Worm (Caenorhabditis elegans) whole organism, young adult: Measurements from ENCODE around the gene iglr-1.

Experiments
- B0019.2 ChIP-seq: fragments of 200-800 bp; sonication (Bioruptor generic); conservative IDR thresholded peaks from 2 replicates; pipeline ENCODE4 v1.3.6; 2022; ENCODE audit warnings: missing genetic modification reagents, missing genetic modification characterization, missing compliant biosample characterization
- B0336.3 ChIP-seq: fragments of 200-800 bp; sonication (Bioruptor generic); IDR thresholded peaks from 2 replicates; pipeline ENCODE4 v1.3.6; 2022; ENCODE audit warnings: missing genetic modification characterization, missing compliant biosample characterization
- F23B12.7 ChIP-seq: sonication (generic microtip); optimal IDR thresholded peaks from 2 replicates; lab custom pipeline; 2017; ENCODE audit warnings: missing genetic modification characterization, mild to moderate bottlenecking, missing compliant biosample characterization, antibody characterized with exemption, moderate library complexity; ENCODE audit not compliant: insufficient read depth
- F33H1.4 ChIP-seq: fragments of 200-800 bp; sonication (Bioruptor generic); IDR thresholded peaks from 2 replicates; pipeline ENCODE4 v1.3.6; 2022; ENCODE audit warnings: missing genetic modification reagents, missing genetic modification characterization, missing compliant biosample characterization
- F52B5.7 ChIP-seq: sonication (generic microtip); optimal IDR thresholded peaks from 2 replicates; lab custom pipeline; 2016; ENCODE audit warnings: mild to moderate bottlenecking, missing genetic modification characterization, missing compliant biosample characterization
- K11D2.4 ChIP-seq: fragments of 200-800 bp; sonication (Bioruptor generic); IDR thresholded peaks from 2 replicates; pipeline ENCODE4 v1.3.6; 2022; ENCODE audit warnings: missing genetic modification reagents, missing genetic modification characterization, missing compliant biosample characterization
- T26A5.8 ChIP-seq: sonication (generic microtip); optimal IDR thresholded peaks from 2 replicates; lab custom pipeline; 2016; ENCODE audit warnings: missing genetic modification characterization, missing compliant biosample characterization
- Y56A3A.18 ChIP-seq: fragments of 200-800 bp; sonication (Bioruptor generic); IDR thresholded peaks from 2 replicates; pipeline ENCODE4 v1.3.6; 2022; ENCODE audit warnings: missing genetic modification reagents, missing genetic modification characterization, missing compliant biosample characterization
- Y67H2A.10 ChIP-seq: fragments of 200-800 bp; sonication (Bioruptor generic); conservative IDR thresholded peaks from 2 replicates; pipeline ENCODE4 v1.3.6; 2022; ENCODE audit warnings: missing genetic modification reagents, missing genetic modification characterization, missing compliant biosample characterization
- akir-1 ChIP-seq: fragments of 200-800 bp; sonication (Bioruptor generic); optimal IDR thresholded peaks from 2 replicates; lab custom pipeline; 2018; ENCODE audit warnings: mild to moderate bottlenecking, missing genetic modification characterization, moderate library complexity, missing compliant biosample characterization
- ama-1 ChIP-seq, 3 experiments: fragments of 150-350 bp in 1 of 3; sonication (generic microtip) in 2 of 3; optimal IDR thresholded peaks; 2 replicates each; lab custom pipeline; 2014 to 2018; ENCODE audit warnings: missing biosample characterization in 2 of 3, missing genetic modification characterization in 2 of 3, missing genetic modification reagents in 2 of 3
- aptf-3 ChIP-seq: fragments of 200-800 bp; sonication (Bioruptor generic); IDR thresholded peaks from 2 replicates; pipeline ENCODE4 v1.3.6; 2022; ENCODE audit warnings: missing genetic modification characterization, missing compliant biosample characterization
- atf-7 ChIP-seq: sonication (generic microtip); optimal IDR thresholded peaks from 2 replicates; lab custom pipeline; 2017; ENCODE audit warnings: mild to moderate bottlenecking, missing genetic modification characterization, missing compliant biosample characterization
- bed-1 ChIP-seq: fragments of 200-800 bp; sonication (Bioruptor generic); IDR thresholded peaks from 2 replicates; pipeline ENCODE4 v1.3.6; 2022; ENCODE audit warnings: missing genetic modification reagents, missing genetic modification characterization, missing compliant biosample characterization
- ceh-27 ChIP-seq: fragments of 200-800 bp; sonication (Bioruptor generic); optimal IDR thresholded peaks from 2 replicates; lab custom pipeline; 2018; ENCODE audit warnings: mild to moderate bottlenecking, missing genetic modification characterization, moderate library complexity, missing compliant biosample characterization
- chd-7 ChIP-seq: sonication (generic microtip); optimal IDR thresholded peaks from 2 replicates; lab custom pipeline; 2016; ENCODE audit warnings: mild to moderate bottlenecking, missing genetic modification characterization, moderate library complexity, missing compliant biosample characterization
- dox-1 ChIP-seq: fragments of 200-800 bp; sonication (Bioruptor generic); IDR thresholded peaks from 2 replicates; pipeline ENCODE4 v1.3.6; 2022; ENCODE audit warnings: missing genetic modification reagents, missing genetic modification characterization, missing compliant biosample characterization
- dpl-1 ChIP-seq: fragments of 150-350 bp; optimal IDR thresholded peaks from 2 replicates; lab custom pipeline; 2014; ENCODE audit warnings: missing biosample characterization, missing genetic modification reagents, missing genetic modification characterization
- efl-1 ChIP-seq: fragments of 150-350 bp; optimal IDR thresholded peaks from 2 replicates; lab custom pipeline; 2014; ENCODE audit warnings: missing biosample characterization, missing genetic modification reagents, missing genetic modification characterization
- egl-44 ChIP-seq: fragments of 200-800 bp; sonication (Bioruptor generic); IDR thresholded peaks from 2 replicates; pipeline ENCODE4 v1.3.6; 2022; ENCODE audit warnings: missing genetic modification reagents, missing genetic modification characterization, missing compliant biosample characterization
- ets-4 ChIP-seq: fragments of 200-800 bp; sonication (Bioruptor generic); optimal IDR thresholded peaks from 2 replicates; lab custom pipeline; 2018; ENCODE audit warnings: mild to moderate bottlenecking, missing genetic modification characterization, missing compliant biosample characterization
- fkh-3 ChIP-seq: sonication (generic microtip); optimal IDR thresholded peaks from 2 replicates; lab custom pipeline; 2016; ENCODE audit warnings: mild to moderate bottlenecking, missing genetic modification characterization, missing compliant biosample characterization
- gei-17 ChIP-seq: fragments of 200-800 bp; sonication (Bioruptor generic); optimal IDR thresholded peaks from 2 replicates; lab custom pipeline; 2018; ENCODE audit warnings: mild to moderate bottlenecking, missing genetic modification characterization, missing compliant biosample characterization
- hmg-1.2 ChIP-seq: fragments of 200-800 bp; sonication (Bioruptor generic); IDR thresholded peaks from 2 replicates; pipeline ENCODE4 v1.3.6; 2022; ENCODE audit warnings: missing genetic modification reagents, missing genetic modification characterization, missing compliant biosample characterization
- hrde-1 ChIP-seq: sonication (generic microtip); optimal IDR thresholded peaks from 2 replicates; lab custom pipeline; 2016; ENCODE audit warnings: missing genetic modification characterization, mild to moderate bottlenecking, missing compliant biosample characterization, moderate library complexity, missing genotype, missing genetic modification reagents, borderline replicate concordance
- let-526 ChIP-seq: fragments of 200-800 bp; sonication (Bioruptor generic); IDR thresholded peaks from 2 replicates; pipeline ENCODE4 v1.3.6; 2022; ENCODE audit warnings: missing genetic modification reagents, missing genetic modification characterization, missing compliant biosample characterization
- lin-35 ChIP-seq, 3 experiments: fragments of 150-350 bp in 2 of 3; sonication (generic microtip) in 1 of 3; optimal IDR thresholded peaks; 2 replicates each; lab custom pipeline; 2014 to 2018; ENCODE audit warnings: missing biosample characterization in 3 of 3, missing genetic modification characterization in 3 of 3, missing genetic modification reagents in 3 of 3
- lin-54 ChIP-seq: fragments of 200-800 bp; sonication (Bioruptor generic); optimal IDR thresholded peaks from 2 replicates; lab custom pipeline; 2018; ENCODE audit warnings: mild to moderate bottlenecking, missing genetic modification characterization, missing compliant biosample characterization
- madf-6 ChIP-seq: fragments of 200-800 bp; sonication (Bioruptor generic); IDR thresholded peaks from 2 replicates; pipeline ENCODE4 v1.3.6; 2022; ENCODE audit warnings: missing genetic modification reagents, missing genetic modification characterization, missing compliant biosample characterization
- mel-28 ChIP-seq: sonication (generic microtip); optimal IDR thresholded peaks from 2 replicates; lab custom pipeline; 2016; ENCODE audit warnings: borderline replicate concordance, mild to moderate bottlenecking, missing genetic modification characterization, missing compliant biosample characterization
- mxl-1 ChIP-seq: sonication (generic microtip); optimal IDR thresholded peaks from 2 replicates; lab custom pipeline; 2016; ENCODE audit warnings: missing genetic modification characterization, missing compliant biosample characterization
- nfya-2 ChIP-seq: fragments of 200-800 bp; sonication (Bioruptor generic); IDR thresholded peaks from 2 replicates; pipeline ENCODE4 v1.3.6; 2022; ENCODE audit warnings: missing genetic modification reagents, missing genetic modification characterization, missing compliant biosample characterization
- nfyb-1 ChIP-seq: fragments of 200-800 bp; sonication (Bioruptor generic); IDR thresholded peaks from 2 replicates; pipeline ENCODE4 v1.3.6; 2022; ENCODE audit warnings: missing genetic modification reagents, missing genetic modification characterization, missing compliant biosample characterization
- nhr-120 ChIP-seq: fragments of 200-800 bp; sonication (Bioruptor generic); IDR thresholded peaks from 2 replicates; pipeline ENCODE4 v1.3.6; 2022; ENCODE audit warnings: missing genetic modification characterization, missing compliant biosample characterization
- nhr-179 ChIP-seq: sonication (generic microtip); optimal IDR thresholded peaks from 2 replicates; lab custom pipeline; 2016; ENCODE audit warnings: mild to moderate bottlenecking, missing genetic modification characterization, missing compliant biosample characterization
- nhr-80 ChIP-seq: sonication (generic microtip); optimal IDR thresholded peaks from 2 replicates; lab custom pipeline; 2016; ENCODE audit warnings: missing genetic modification characterization, missing compliant biosample characterization
- repo-1 ChIP-seq: sonication (generic microtip); optimal IDR thresholded peaks from 2 replicates; lab custom pipeline; 2017; ENCODE audit warnings: mild to moderate bottlenecking, missing genetic modification characterization, missing compliant biosample characterization
- rpc-1 ChIP-seq, 2 experiments: fragments of 150-350 bp in 1 of 2; sonication (generic microtip) in 1 of 2; optimal IDR thresholded peaks; 2 replicates each; lab custom pipeline; 2014 to 2018; ENCODE audit warnings: missing biosample characterization in 1 of 2, missing genetic modification characterization in 1 of 2, missing genetic modification reagents in 1 of 2, missing genotype in 1 of 2
- sdz-38 ChIP-seq: sonication (generic microtip); optimal IDR thresholded peaks from 2 replicates; lab custom pipeline; 2016; ENCODE audit warnings: missing genotype, missing genetic modification characterization, missing compliant biosample characterization
- snpc-1.1 ChIP-seq: sonication (generic microtip); optimal IDR thresholded peaks from 2 replicates; lab custom pipeline; 2017; ENCODE audit warnings: missing genetic modification characterization, mild to moderate bottlenecking, missing compliant biosample characterization, antibody characterized with exemption, moderate library complexity, missing genotype, missing genetic modification reagents; ENCODE audit not compliant: insufficient read depth
- somi-1 ChIP-seq: fragments of 200-800 bp; sonication (Bioruptor generic); optimal IDR thresholded peaks from 2 replicates; lab custom pipeline; 2018; ENCODE audit warnings: mild to moderate bottlenecking, missing genetic modification characterization, missing compliant biosample characterization
- sptf-2 ChIP-seq: fragments of 200-800 bp; sonication (Bioruptor generic); optimal IDR thresholded peaks from 2 replicates; lab custom pipeline; 2018; ENCODE audit warnings: mild to moderate bottlenecking, missing genetic modification characterization, missing compliant biosample characterization
- tbp1 ChIP-seq: fragments of 200-800 bp; sonication (Bioruptor generic); optimal IDR thresholded peaks from 2 replicates; lab custom pipeline; 2018; ENCODE audit warnings: mild to moderate bottlenecking, missing genetic modification characterization, missing compliant biosample characterization
- zfh-2 ChIP-seq: fragments of 200-800 bp; sonication (Bioruptor generic); conservative IDR thresholded peaks from 2 replicates; pipeline ENCODE4 v1.3.6; 2022; ENCODE audit warnings: missing genetic modification reagents, missing genetic modification characterization, missing compliant biosample characterization
- ztf-18 ChIP-seq: sonication (generic microtip); optimal IDR thresholded peaks from 2 replicates; lab custom pipeline; 2016; ENCODE audit warnings: missing genotype, mild to moderate bottlenecking, missing genetic modification characterization, missing compliant biosample characterization
- ztf-6 ChIP-seq: fragments of 200-800 bp; sonication (Bioruptor generic); IDR thresholded peaks from 2 replicates; pipeline ENCODE4 v1.3.6; 2022; ENCODE audit warnings: missing genetic modification reagents, missing genetic modification characterization, missing compliant biosample characterization

Gene iglr-1

DNA sequence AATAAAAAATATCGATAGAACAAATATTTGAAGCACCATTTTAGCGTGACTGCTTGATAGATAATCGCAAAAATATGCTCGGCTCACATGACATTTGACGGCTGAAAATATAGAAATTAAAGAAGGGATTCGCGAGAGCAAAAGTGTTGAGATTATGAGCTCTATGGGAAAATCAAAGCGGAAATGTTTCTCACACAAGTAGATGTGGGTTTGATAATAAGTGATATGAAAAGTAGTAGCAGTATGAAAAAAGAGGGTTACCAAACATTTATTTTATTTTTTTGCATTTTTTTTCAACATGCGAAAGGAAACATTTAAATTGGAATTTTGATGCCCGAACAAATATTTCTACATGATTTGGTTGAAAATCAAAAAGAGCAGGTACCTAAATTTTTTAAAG is at the start of gene iglr-1:
iglr-1 (minus strand) TSS at position 101 of the 400 bp plus-strand sequence.
- TF ChIP-seq nfya-2 (GFP tag; lab: Robert Waterston, UW) = no peak
- TF ChIP-seq nhr-179 = no peak
- no peak for TF ChIP-seq ztf-6 (GFP tag; lab: Robert Waterston, UW)
- no peak for TF ChIP-seq dox-1
- no peak for TF ChIP-seq T26A5.8 (tag; lab: Kevin White, UChicago)
- no peak for TF ChIP-seq sptf-2
- no peak for TF ChIP-seq lin-54
- TF ChIP-seq atf-7 = no peak
- TF ChIP-seq F33H1.4 = no peak
- no peak for TF ChIP-seq rpc-1 (optimal IDR thresholded peaks at IDR 0.05; lab: Kevin White, UChicago)
- no peak for TF ChIP-seq rpc-1 (tag; optimal IDR thresholded peaks at IDR 0.05; lab: Kevin White, UChicago)
- no peak for TF ChIP-seq egl-44 (GFP tag; lab: Robert Waterston, UW)
- TF ChIP-seq chd-7 (tag; lab: Kevin White, UChicago) = no peak
- no peak for TF ChIP-seq zfh-2
- no peak for TF ChIP-seq mxl-1
- TF ChIP-seq fkh-3 (tag; lab: Kevin White, UChicago) = no peak
- TF ChIP-seq, all 124 proteins: peak for 0

DNA sequence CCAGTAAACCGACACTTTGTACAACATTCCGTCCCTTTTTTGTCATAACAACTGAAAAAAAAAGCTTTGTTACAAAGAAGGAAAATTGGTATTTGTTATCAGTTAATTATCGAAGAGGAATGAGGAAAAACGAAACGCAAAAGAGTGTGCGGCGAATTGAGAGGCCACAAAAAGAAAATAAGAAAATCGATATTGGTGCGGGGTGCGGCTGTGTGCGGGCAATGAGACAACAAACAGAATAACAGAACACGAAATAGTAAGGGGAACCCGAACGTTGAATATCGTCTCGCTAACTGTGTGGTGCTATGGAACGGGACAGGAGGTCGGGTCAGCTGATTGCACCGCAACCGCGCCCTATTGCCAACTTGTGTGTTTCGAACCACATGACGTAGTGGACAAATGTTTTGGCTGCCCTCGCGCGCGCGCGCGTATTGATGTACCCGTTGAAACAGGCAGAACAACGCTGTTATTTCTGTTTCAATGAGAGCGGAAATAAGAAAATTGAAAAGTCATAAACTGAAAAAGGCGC is 49.4 kb upstream of the iglr-1 start, which contains the start of gene C18B12.4:
C18B12.4 (minus strand) TSS at position 51 of the 529 bp plus-strand sequence.
- TF ChIP-seq T26A5.8 (tag; lab: Kevin White, UChicago) (no peak), somi-1 (GFP tag; lab: Kevin White, UChicago) (peak; percentile 85), madf-6 (GFP tag; lab: Robert Waterston, UW) (peak; percentile 62), efl-1 (GFP tag; lab: Kevin White, UChicago) (peak; percentile 60), Y67H2A.10 (GFP tag; lab: Robert Waterston, UW) (peak; percentile 83), nfyb-1 (GFP tag; lab: Robert Waterston, UW) (peak; percentile 87), hmg-1.2 (GFP tag; lab: Robert Waterston, UW) (peak; percentile 63), B0019.2 (GFP tag; lab: Robert Waterston, UW) (no peak), nhr-80 (tag; lab: Kevin White, UChicago) (peak; percentile 91), zfh-2 (peak; percentile 98), F52B5.7 (tag; lab: Kevin White, UChicago) (peak; percentile 26), snpc-1.1 (tag; lab: Kevin White, UChicago) (no peak), B0336.3 (GFP tag; lab: Robert Waterston, UW) (peak; percentile 89), repo-1 (tag; lab: Kevin White, UChicago) (peak; percentile 36), aptf-3 (GFP tag; lab: Robert Waterston, UW) (no peak), akir-1 (GFP tag; lab: Kevin White, UChicago) (no peak), ceh-27 (peak; percentile 94), ets-4 (peak; percentile 21), let-526 (GFP tag; lab: Robert Waterston, UW) (peak; percentile 64; the same call in 1 of the 2 replicates), dpl-1 (GFP tag; lab: Kevin White, UChicago) (no peak), nfya-2 (GFP tag; lab: Robert Waterston, UW) (no peak), K11D2.4 (GFP tag; lab: Robert Waterston, UW) (peak; percentile 87; the same call in 1 of the 2 replicates), mxl-1 (no peak), gei-17 (GFP tag; lab: Kevin White, UChicago) (peak; percentile 51), ztf-18 (peak; percentile 44), nhr-120 (GFP tag; lab: Robert Waterston, UW) (0 out of 2 replicates have a peak, but pooled peaks have one; percentile 29), hrde-1 (tag; lab: Kevin White, UChicago) (no peak), Y56A3A.18 (GFP tag; lab: Robert Waterston, UW) (peak; percentile 39; the same call in 1 of the 2 replicates), ama-1 (optimal IDR thresholded peaks at IDR 0.05; lab: Kevin White, UChicago) (no peak), ama-1 (GFP tag; optimal IDR thresholded peaks at IDR 0.05; lab: Kevin White, UChicago) (no peak), F23B12.7 (tag; lab: Kevin White, UChicago) (peak; percentile 59), sdz-38 (tag; lab: Kevin White, UChicago) (no peak), tbp1 (GFP tag; lab: Kevin White, UChicago) (peak; percentile 65), mel-28 (no peak), atf-7 (peak; percentile 69), lin-54 (peak; percentile 59), bed-1 (no peak), lin-35 (GFP tag; optimal IDR thresholded peaks at IDR 0.05; lab: Kevin White, UChicago) (peak in 1 of 3 experiments; percentile 37)
